Fruit fly (Drosophila melanogaster) whole organism, prepupa: ENCODE results near the gene Prim2.

Experiments
- Blimp-1 ChIP-seq: fragments of 200-800 bp; sonication (Bioruptor generic); optimal IDR thresholded peaks from 3 replicates; lab custom pipeline; 2017; ENCODE audit warnings: missing biosample characterization, missing genetic modification characterization, mild to moderate bottlenecking, moderate library complexity, missing genetic modification reagents
- CG10631 ChIP-seq: fragments of 200-800 bp; sonication (Bioruptor generic); optimal IDR thresholded peaks from 2 replicates; lab custom pipeline; 2016; ENCODE audit warnings: missing biosample characterization, missing genetic modification characterization
- CG11902 ChIP-seq: fragments of 200-800 bp; sonication (Bioruptor generic); optimal IDR thresholded peaks from 3 replicates; lab custom pipeline; 2016; ENCODE audit warnings: missing biosample characterization, missing genetic modification characterization
- CG15336 ChIP-seq: fragments of 200-800 bp; sonication (Bioruptor generic); IDR thresholded peaks from 2 replicates; pipeline ENCODE4 v1.3.6; 2022; ENCODE audit warnings: missing biosample characterization, missing genetic modification characterization
- CG1621 ChIP-seq: fragments of 200-800 bp; sonication (Bioruptor generic); optimal IDR thresholded peaks from 3 replicates; lab custom pipeline; 2018; ENCODE audit warnings: missing biosample characterization, mild to moderate bottlenecking, missing genetic modification characterization
- CG16779 ChIP-seq: fragments of 200-800 bp; sonication (Bioruptor generic); optimal IDR thresholded peaks from 3 replicates; lab custom pipeline; 2017; ENCODE audit warnings: missing biosample characterization, mild to moderate bottlenecking, missing genetic modification characterization
- CG3032 ChIP-seq: fragments of 200-800 bp; optimal IDR thresholded peaks from 2 replicates; lab custom pipeline; 2019; ENCODE audit warnings: missing biosample characterization, mild to moderate bottlenecking, missing genetic modification characterization, moderate library complexity
- CG32006 ChIP-seq: fragments of 200-800 bp; sonication (Bioruptor generic); optimal IDR thresholded peaks from 3 replicates; lab custom pipeline; 2017; ENCODE audit warnings: missing biosample characterization, mild to moderate bottlenecking, missing genetic modification characterization
- CG34406 ChIP-seq: fragments of 200-800 bp; sonication (Bioruptor generic); optimal IDR thresholded peaks from 3 replicates; lab custom pipeline; 2016; ENCODE audit warnings: missing biosample characterization, missing genetic modification characterization
- CG3919 ChIP-seq: fragments of 200-800 bp; sonication (Bioruptor generic); optimal IDR thresholded peaks from 3 replicates; lab custom pipeline; 2016; ENCODE audit warnings: missing biosample characterization, missing genetic modification characterization
- CG4318 ChIP-seq: fragments of 200-800 bp; sonication (Bioruptor generic); optimal IDR thresholded peaks from 3 replicates; lab custom pipeline; 2017; ENCODE audit warnings: missing biosample characterization, mild to moderate bottlenecking, missing genetic modification characterization
- CG6163 ChIP-seq: fragments of 200-800 bp; sonication (Bioruptor generic); IDR thresholded peaks from 3 replicates; pipeline ENCODE4 v1.3.6; 2022; ENCODE audit warnings: missing biosample characterization, missing genetic modification characterization
- CG6792 ChIP-seq: fragments of 200-800 bp; sonication (Bioruptor generic); optimal IDR thresholded peaks from 3 replicates; lab custom pipeline; 2016; ENCODE audit warnings: missing biosample characterization, missing genetic modification characterization
- CG7368 ChIP-seq: fragments of 200-800 bp; sonication (Bioruptor generic); optimal IDR thresholded peaks from 3 replicates; lab custom pipeline; 2016; ENCODE audit warnings: missing biosample characterization, missing genetic modification characterization
- CG8119 ChIP-seq: fragments of 200-800 bp; sonication (Bioruptor generic); IDR thresholded peaks from 3 replicates; pipeline ENCODE4 v1.3.6; 2022; ENCODE audit warnings: missing biosample characterization, missing genetic modification characterization
- CG9139 ChIP-seq: fragments of 200-800 bp; sonication (Bioruptor generic); optimal IDR thresholded peaks from 3 replicates; lab custom pipeline; 2017; ENCODE audit warnings: missing biosample characterization, mild to moderate bottlenecking, missing genetic modification characterization
- Eip75B ChIP-seq: fragments of 200-800 bp; sonication (Bioruptor generic); optimal IDR thresholded peaks from 3 replicates; lab custom pipeline; 2016; ENCODE audit warnings: missing biosample characterization, missing genetic modification characterization
- Eip78C ChIP-seq: fragments of 200-800 bp; sonication (Bioruptor generic); peaks from one replicate; lab custom pipeline; 2016; ENCODE audit warnings: missing biosample characterization, missing genetic modification characterization
- Ets96B ChIP-seq: fragments of 200-800 bp; optimal IDR thresholded peaks from 2 replicates; lab custom pipeline; 2019; ENCODE audit warnings: missing biosample characterization, mild to moderate bottlenecking, missing genetic modification characterization, moderate library complexity
- Hr39 ChIP-seq: fragments of 200-800 bp; sonication (Bioruptor generic); optimal IDR thresholded peaks from 2 replicates; lab custom pipeline; 2016; ENCODE audit warnings: missing biosample characterization, missing genetic modification characterization
- Hr4 ChIP-seq: fragments of 200-800 bp; sonication (Bioruptor generic); optimal IDR thresholded peaks from 3 replicates; lab custom pipeline; 2016; ENCODE audit warnings: missing biosample characterization, missing genetic modification characterization
- Lpt ChIP-seq: fragments of 200-800 bp; sonication (Bioruptor generic); optimal IDR thresholded peaks from 3 replicates; lab custom pipeline; 2016; ENCODE audit warnings: missing biosample characterization, missing genetic modification characterization
- Met ChIP-seq: fragments of 200-800 bp; sonication (Bioruptor generic); optimal IDR thresholded peaks from 3 replicates; lab custom pipeline; 2016; ENCODE audit warnings: missing biosample characterization, missing genetic modification characterization
- OdsH ChIP-seq: fragments of 200-800 bp; sonication (Bioruptor generic); optimal IDR thresholded peaks from 3 replicates; lab custom pipeline; 2016; ENCODE audit warnings: missing biosample characterization, missing genetic modification characterization
- Smox ChIP-seq: fragments of 200-800 bp; sonication (Bioruptor generic); optimal IDR thresholded peaks from 3 replicates; lab custom pipeline; 2016; ENCODE audit warnings: missing biosample characterization, missing genetic modification characterization
- Sox102F ChIP-seq: fragments of 200-800 bp; sonication (Bioruptor generic); optimal IDR thresholded peaks from 2 replicates; lab custom pipeline; 2016; ENCODE audit warnings: missing biosample characterization, mild to moderate bottlenecking, missing genetic modification characterization
- Sox14 ChIP-seq: fragments of 200-800 bp; sonication (Bioruptor generic); optimal IDR thresholded peaks from 3 replicates; lab custom pipeline; 2016; ENCODE audit warnings: missing biosample characterization, missing genetic modification characterization
- Sox15 ChIP-seq: fragments of 200-800 bp; sonication (Bioruptor generic); optimal IDR thresholded peaks from 3 replicates; lab custom pipeline; 2016; ENCODE audit warnings: missing biosample characterization, missing genetic modification characterization
- achi ChIP-seq: fragments of 200-800 bp; sonication (Bioruptor generic); optimal IDR thresholded peaks from 3 replicates; lab custom pipeline; 2016; ENCODE audit warnings: missing biosample characterization, missing genetic modification characterization
- acj6 ChIP-seq: fragments of 200-800 bp; sonication (Bioruptor generic); optimal IDR thresholded peaks from 3 replicates; lab custom pipeline; 2016; ENCODE audit warnings: missing biosample characterization, missing genetic modification characterization
- dac ChIP-seq: fragments of 200-800 bp; sonication (Bioruptor generic); optimal IDR thresholded peaks from 2 replicates; lab custom pipeline; 2017; ENCODE audit warnings: missing biosample characterization, mild to moderate bottlenecking, missing genetic modification characterization
- dsx ChIP-seq: fragments of 200-800 bp; optimal IDR thresholded peaks from 3 replicates; lab custom pipeline; 2019; ENCODE audit warnings: missing biosample characterization, mild to moderate bottlenecking, missing genetic modification characterization, moderate library complexity; ENCODE audit not compliant: poor library complexity, severe bottlenecking
- fd85E ChIP-seq: fragments of 200-800 bp; sonication (Bioruptor generic); optimal IDR thresholded peaks from 3 replicates; lab custom pipeline; 2016; ENCODE audit warnings: missing biosample characterization, missing genetic modification characterization
- lz ChIP-seq: fragments of 200-800 bp; sonication (Bioruptor generic); optimal IDR thresholded peaks from 3 replicates; lab custom pipeline; 2016; ENCODE audit warnings: missing biosample characterization, missing genetic modification characterization
- net ChIP-seq: fragments of 200-800 bp; sonication (Bioruptor generic); optimal IDR thresholded peaks from 3 replicates; lab custom pipeline; 2016; ENCODE audit warnings: missing biosample characterization, missing genetic modification characterization
- pdm3 ChIP-seq: fragments of 200-800 bp; sonication (Bioruptor generic); optimal IDR thresholded peaks from 3 replicates; lab custom pipeline; 2016; ENCODE audit warnings: missing biosample characterization, missing genetic modification characterization
- salr ChIP-seq, 2 experiments: fragments of 200-800 bp; sonication (Bioruptor generic); optimal IDR thresholded peaks; 3 replicates each; lab custom pipeline; 2016 to 2018; ENCODE audit warnings: missing biosample characterization in 2 of 2, missing genetic modification characterization in 2 of 2, mild to moderate bottlenecking in 1 of 2
- spab ChIP-seq: fragments of 200-800 bp; sonication (Bioruptor generic); optimal IDR thresholded peaks from 2 replicates; lab custom pipeline; 2017; ENCODE audit warnings: missing biosample characterization, mild to moderate bottlenecking, missing genetic modification characterization, missing genetic modification reagents
- ss ChIP-seq, 2 experiments: fragments of 200-800 bp; sonication (Bioruptor generic); optimal IDR thresholded peaks; 2 replicates in 1 of 2; 3 replicates in 1 of 2; lab custom pipeline; 2017 to 2018; ENCODE audit warnings: mild to moderate bottlenecking in 2 of 2, missing biosample characterization in 2 of 2, missing genetic modification characterization in 2 of 2, moderate library complexity in 1 of 2
- svp ChIP-seq: fragments of 200-800 bp; sonication (Bioruptor generic); peaks from one replicate; lab custom pipeline; 2016; ENCODE audit warnings: missing biosample characterization, missing genetic modification characterization
- topi ChIP-seq: fragments of 200-800 bp; sonication (Bioruptor generic); optimal IDR thresholded peaks from 3 replicates; lab custom pipeline; 2016; ENCODE audit warnings: missing biosample characterization, missing genetic modification characterization
- vri ChIP-seq: fragments of 200-800 bp; sonication (Bioruptor generic); optimal IDR thresholded peaks from 3 replicates; lab custom pipeline; 2016; ENCODE audit warnings: missing biosample characterization, mild to moderate bottlenecking, missing genetic modification characterization

Prim2 gene

DNA sequence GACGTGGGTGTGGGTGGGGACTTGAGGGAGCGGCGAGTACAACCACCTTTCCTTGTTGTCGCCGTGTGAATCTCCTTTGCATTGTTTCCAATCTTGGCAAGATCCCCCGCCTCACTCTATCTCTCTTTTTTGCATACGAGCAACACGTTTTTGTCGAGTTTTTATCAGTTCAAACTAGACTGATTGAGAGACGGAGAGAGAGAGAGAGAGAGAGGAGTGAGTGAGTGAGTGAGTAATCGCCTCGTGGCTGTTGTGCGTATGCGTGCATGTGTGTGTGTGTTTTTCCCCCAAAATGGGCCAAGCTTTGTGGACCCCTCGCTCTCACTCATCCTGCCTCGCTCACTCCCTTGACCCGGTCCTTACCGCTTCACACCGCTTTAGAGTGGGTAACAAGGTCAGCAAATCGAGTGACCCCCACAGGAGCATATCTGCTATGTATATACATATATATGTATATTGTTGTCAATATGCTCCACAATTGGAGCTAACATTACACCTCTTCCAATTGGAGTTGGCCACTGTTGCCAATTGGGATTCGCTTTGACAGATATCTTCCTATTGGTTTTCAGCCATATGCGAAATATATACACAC lies 12.0 kb downstream of the Prim2 start:
- TF ChIP-seq Sox14 (peak; percentile 87), topi (GFP tag; lab: Kevin White, UChicago) (no peak), CG11902 (GFP tag; lab: Kevin White, UChicago) (no peak), Blimp-1 (GFP tag; lab: Kevin White, UChicago) (no peak), vri (GFP tag; lab: Kevin White, UChicago) (peak; percentile 25), svp (GFP tag; lab: Kevin White, UChicago) (peak; percentile 89), CG8119 (GFP tag; lab: Robert Waterston, UW) (0 out of 3 replicates have a peak, but pooled peaks have one; percentile 32), Eip78C (GFP tag; lab: Kevin White, UChicago) (peak; percentile 73), dac (GFP tag; lab: Kevin White, UChicago) (no peak), Hr39 (GFP tag; lab: Kevin White, UChicago) (no peak), spab (GFP tag; lab: Kevin White, UChicago) (no peak), CG15336 (GFP tag; lab: Robert Waterston, UW) (peak; percentile 22; the same call in 1 of the 2 replicates), dsx (GFP tag; lab: Kevin White, UChicago) (no peak), Met (GFP tag; lab: Kevin White, UChicago) (no peak), net (GFP tag; lab: Kevin White, UChicago) (no peak), Eip75B (GFP tag; lab: Kevin White, UChicago) (peak; percentile 13)

DNA sequence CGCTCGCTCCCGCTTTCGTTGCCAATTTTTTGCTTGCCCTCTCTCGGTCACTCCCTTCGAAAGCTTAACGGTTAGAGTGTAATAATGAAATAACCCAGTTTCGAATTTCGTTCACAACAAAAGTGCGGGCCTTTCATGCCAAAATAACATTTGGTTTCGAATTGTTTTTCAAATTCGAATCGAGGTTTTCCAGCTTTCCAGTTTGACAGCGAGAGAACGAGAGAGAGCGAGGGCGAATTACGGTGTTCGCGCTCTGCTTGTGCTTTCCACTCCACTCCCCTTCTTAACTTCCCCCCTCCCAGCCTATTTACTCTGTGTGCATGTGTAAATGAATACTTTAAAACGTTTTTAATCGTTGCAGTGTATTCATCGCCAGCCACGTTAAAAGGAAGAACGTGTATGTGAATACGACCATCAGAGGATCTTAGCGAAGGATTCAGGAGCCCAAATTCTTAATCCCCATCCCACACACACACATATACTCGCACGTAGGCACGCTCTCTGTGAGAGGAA lies 12.7 kb downstream of the Prim2 start:
- TF ChIP-seq Eip78C (GFP tag; lab: Kevin White, UChicago) = peak; percentile 35
- no peak for TF ChIP-seq Sox14

- TF ChIP-seq OdsH (GFP tag; lab: Kevin White, UChicago) (peak; percentile 79), salr (GFP tag; optimal IDR thresholded peaks at IDR 0.05; lab: Kevin White, UChicago) (no peak), CG6163 (GFP tag; lab: Robert Waterston, UW) (no peak), CG32006 (GFP tag; lab: Kevin White, UChicago) (no peak), dsx (GFP tag; lab: Kevin White, UChicago) (peak; percentile 51), CG6792 (GFP tag; lab: Kevin White, UChicago) (peak; percentile 64), CG34406 (GFP tag; lab: Kevin White, UChicago) (peak; percentile 31), Ets96B (peak; percentile 53), Met (GFP tag; lab: Kevin White, UChicago) (peak; percentile 66), Lpt (GFP tag; lab: Kevin White, UChicago) (peak; percentile 4), Eip75B (GFP tag; lab: Kevin White, UChicago) (peak; percentile 33), acj6 (peak; percentile 76), CG4318 (no peak), achi (GFP tag; lab: Kevin White, UChicago) (peak; percentile 58), Hr39 (GFP tag; lab: Kevin White, UChicago) (no peak), ss (GFP tag; optimal IDR thresholded peaks at IDR 0.05; lab: Kevin White, UChicago) (peak in 1 of 2 experiments; percentile 1), CG7368 (peak; percentile 39), Sox15 (GFP tag; lab: Kevin White, UChicago) (peak; percentile 51), fd85E (GFP tag; lab: Kevin White, UChicago) (no peak), Smox (GFP tag; lab: Kevin White, UChicago) (peak; percentile 71), CG16779 (tag; lab: Kevin White, UChicago) (no peak), Hr4 (GFP tag; lab: Kevin White, UChicago) (peak; percentile 73), Sox14 (peak; percentile 46), lz (GFP tag; lab: Kevin White, UChicago) (peak; percentile 66), Eip78C (GFP tag; lab: Kevin White, UChicago) (peak; percentile 70), svp (GFP tag; lab: Kevin White, UChicago) (peak; percentile 82), CG3919 (GFP tag; lab: Kevin White, UChicago) (peak; percentile 73), pdm3 (GFP tag; lab: Kevin White, UChicago) (no peak), CG9139 (GFP tag; lab: Kevin White, UChicago) (peak; percentile 4), topi (GFP tag; lab: Kevin White, UChicago) (peak; percentile 58), vri (GFP tag; lab: Kevin White, UChicago) (no peak), CG3032 (tag; lab: Kevin White, UChicago) (peak; percentile 76), CG10631 (peak; percentile 81), CG11902 (GFP tag; lab: Kevin White, UChicago) (peak; percentile 60), CG1621 (tag; lab: Kevin White, UChicago) (no peak), net (GFP tag; lab: Kevin White, UChicago) (peak; percentile 53), Sox102F (GFP tag; lab: Kevin White, UChicago) (peak; percentile 69)
Measured at dm6 chr3L:20347762-20348580, 13.4 kb downstream of the Prim2 start, which contains the start of the genes Rbbp5 and eRF1. Gene Rbbp5 (minus strand): TSS chr3L:20347942. Gene eRF1 (plus strand): TSS chr3L:20348355.
